Fruit fly (Drosophila melanogaster): ENCODE results near the gene P5cr.
A peak's percentile ranks its signal among the peaks of the same experiment; 100 is the strongest.

Gene P5cr

dm6 chr3R:19014027-19014426 is 14.7 kb upstream of the P5cr start (continued):
- TF ChIP-seq bigmax (GFP tag; optimal IDR thresholded peaks at IDR 0.05) (no peak), nmo (GFP tag; optimal IDR thresholded peaks at IDR 0.05) (no peak), CG13296 (GFP tag; optimal IDR thresholded peaks at IDR 0.05) (no peak), dati (GFP tag; IDR thresholded peaks at IDR 0.05) (no peak), CG2202 (tag; optimal IDR thresholded peaks at IDR 0.05) (no peak), NC2α (GFP tag; optimal IDR thresholded peaks at IDR 0.05) (no peak), Xrp1 (GFP tag; IDR thresholded peaks at IDR 0.05) (no peak), CG6765 (GFP tag; optimal IDR thresholded peaks at IDR 0.05) (no peak), ase (GFP tag; IDR thresholded peaks at IDR 0.05) (no peak), CG5180 (GFP tag; optimal IDR thresholded peaks at IDR 0.05) (no peak), NfI (GFP tag; optimal IDR thresholded peaks at IDR 0.05) (no peak), D19A (tag; optimal IDR thresholded peaks at IDR 0.05) (no peak), so (GFP tag; IDR thresholded peaks at IDR 0.05) (no peak), Sox102F (GFP tag; optimal IDR thresholded peaks at IDR 0.05) (no peak), CG6654 (GFP tag; optimal IDR thresholded peaks at IDR 0.05) (peak; percentile 89), nom (GFP tag; optimal IDR thresholded peaks at IDR 0.05) (no peak), CG12155 (GFP tag; optimal IDR thresholded peaks at IDR 0.05) (no peak), Kr (GFP tag; optimal IDR thresholded peaks at IDR 0.05) (no peak), CG11504 (tag; optimal IDR thresholded peaks at IDR 0.05) (peak; percentile 100), CG2129 (GFP tag; IDR thresholded peaks at IDR 0.05; ENCODE audit: partially characterized antibody) (no peak), HLH54F (GFP tag; optimal IDR thresholded peaks at IDR 0.05) (no peak), Trl (optimal IDR thresholded peaks at IDR 0.05) (no peak), Trl (GFP tag; optimal IDR thresholded peaks at IDR 0.05) (no peak), disco-r (GFP tag; optimal IDR thresholded peaks at IDR 0.05) (no peak), klu (GFP tag; IDR thresholded peaks at IDR 0.05) (peak; percentile 71), nerfin-2 (GFP tag; IDR thresholded peaks at IDR 0.05; ENCODE audit: partially characterized antibody) (no peak), CG18619 (GFP tag; optimal IDR thresholded peaks at IDR 0.05) (no peak), sd (tag; optimal IDR thresholded peaks at IDR 0.05) (no peak), cg (GFP tag; optimal IDR thresholded peaks at IDR 0.05) (peak; percentile 63), slou (GFP tag; optimal IDR thresholded peaks at IDR 0.05) (no peak), CG10321 (GFP tag; IDR thresholded peaks at IDR 0.05) (no peak), CG33213 (GFP tag; optimal IDR thresholded peaks at IDR 0.05) (no peak), br (optimal IDR thresholded peaks at IDR 0.05) (no peak), Atf-2 (GFP tag; optimal IDR thresholded peaks at IDR 0.05) (no peak), CG10959 (GFP tag; IDR thresholded peaks at IDR 0.05) (no peak), repo (GFP tag; optimal IDR thresholded peaks at IDR 0.05) (no peak), Tbp (GFP tag; optimal IDR thresholded peaks at IDR 0.05) (no peak), prd (optimal IDR thresholded peaks at IDR 0.05) (no peak), prd (GFP tag; IDR thresholded peaks at IDR 0.05) (no peak), Atf3 (GFP tag; optimal IDR thresholded peaks at IDR 0.05) (no peak), CG6854 (GFP tag; optimal IDR thresholded peaks at IDR 0.05) (no peak), zen2 (GFP tag; IDR thresholded peaks at IDR 0.05; ENCODE audit: partially characterized antibody) (no peak), HLHmδ (GFP tag; optimal IDR thresholded peaks at IDR 0.05) (peak; percentile 27), corto (GFP tag; optimal IDR thresholded peaks at IDR 0.05) (no peak), CG1603 (tag; optimal IDR thresholded peaks at IDR 0.05) (no peak), lilli (GFP tag; optimal IDR thresholded peaks at IDR 0.05) (no peak), Rfx (GFP tag; IDR thresholded peaks at IDR 0.05) (no peak), crol (GFP tag; IDR thresholded peaks at IDR 0.05) (peak; percentile 19; the same call in 1 of the 2 replicates), HmgZ (tag; optimal IDR thresholded peaks at IDR 0.05) (no peak), ac (GFP tag; optimal IDR thresholded peaks at IDR 0.05) (no peak), peb (GFP tag; IDR thresholded peaks at IDR 0.05) (no peak), Hmr (GFP tag; optimal IDR thresholded peaks at IDR 0.05) (no peak), p53 (GFP tag; optimal IDR thresholded peaks at IDR 0.05) (no peak), CG8478 (optimal IDR thresholded peaks at IDR 0.05) (no peak)
